Fruit fly (Drosophila melanogaster) whole organism, embryonic: ENCODE measurements around the gene Phs.

Source experiments
- ATbp ChIP-seq: fragments of 200-800 bp; sonication (Bioruptor generic); optimal IDR thresholded peaks from 2 replicates; lab custom pipeline; 2017; ENCODE audit warnings: missing biosample characterization, mild to moderate bottlenecking, missing genetic modification characterization, missing genetic modification reagents
- Antp ChIP-seq: fragments of 200-800 bp; sonication (Bioruptor generic); optimal IDR thresholded peaks from 3 replicates; lab custom pipeline; 2016; ENCODE audit warnings: missing biosample characterization, missing genetic modification characterization
- Atf-2 ChIP-seq: fragments of 200-800 bp; sonication (Bioruptor generic); optimal IDR thresholded peaks from 2 replicates; lab custom pipeline; 2016; ENCODE audit warnings: missing biosample characterization, missing genetic modification characterization
- Awh ChIP-seq: fragments of 200-800 bp; sonication (Bioruptor generic); IDR thresholded peaks from 2 replicates; pipeline ENCODE4, ENCODE4 v1.3.6; 2022; ENCODE audit warnings: missing biosample characterization, missing genetic modification characterization
- BEAF-32 ChIP-seq: fragments of 200-800 bp; sonication (Bioruptor generic); optimal IDR thresholded peaks from 3 replicates; lab custom pipeline; 2017; ENCODE audit warnings: missing biosample characterization, missing genetic modification characterization, mild to moderate bottlenecking, moderate library complexity, missing genetic modification reagents
- CG10959 ChIP-seq: fragments of 200-800 bp; sonication (Bioruptor generic); IDR thresholded peaks from 2 replicates; pipeline ENCODE4 v1.3.6; 2022; ENCODE audit warnings: missing biosample characterization, missing genetic modification characterization
- CG12219 ChIP-seq: fragments of 200-800 bp; sonication (Bioruptor generic); optimal IDR thresholded peaks from 3 replicates; lab custom pipeline; 2018; ENCODE audit warnings: missing biosample characterization, mild to moderate bottlenecking, missing genetic modification characterization
- CG13624 ChIP-seq: fragments of 200-800 bp; sonication (Bioruptor generic); optimal IDR thresholded peaks from 2 replicates; lab custom pipeline; 2016; ENCODE audit warnings: missing biosample characterization, missing genetic modification characterization
- CG15514 ChIP-seq: fragments of 200-800 bp; sonication (Bioruptor generic); optimal IDR thresholded peaks from 3 replicates; lab custom pipeline; 2017; ENCODE audit warnings: missing biosample characterization, missing genetic modification characterization, mild to moderate bottlenecking, moderate library complexity, missing genetic modification reagents
- CG16863 ChIP-seq: fragments of 200-800 bp; sonication (Bioruptor generic); optimal IDR thresholded peaks from 3 replicates; lab custom pipeline; 2016; ENCODE audit warnings: missing biosample characterization, missing genetic modification characterization
- CG18599 ChIP-seq: fragments of 200-800 bp; sonication (Bioruptor generic); optimal IDR thresholded peaks from 3 replicates; lab custom pipeline; 2017; ENCODE audit warnings: missing biosample characterization, missing genetic modification characterization, mild to moderate bottlenecking, moderate library complexity, missing genetic modification reagents
- CG31365 ChIP-seq: fragments of 200-800 bp; sonication (Bioruptor generic); optimal IDR thresholded peaks from 2 replicates; lab custom pipeline; 2018; ENCODE audit warnings: missing biosample characterization, mild to moderate bottlenecking, missing genetic modification characterization
- CG31441 ChIP-seq: fragments of 200-800 bp; sonication (Bioruptor generic); IDR thresholded peaks from 2 replicates; pipeline ENCODE4 v1.3.6; 2022; ENCODE audit warnings: missing biosample characterization, missing genetic modification characterization
- CG32532 ChIP-seq: fragments of 200-800 bp; sonication (Bioruptor generic); IDR thresholded peaks from 2 replicates; pipeline ENCODE4 v1.3.6; 2022; ENCODE audit warnings: missing biosample characterization, missing genetic modification characterization
- CG3847 ChIP-seq: fragments of 200-800 bp; sonication (Bioruptor generic); IDR thresholded peaks from 2 replicates; pipeline ENCODE4 v1.3.6; 2022; ENCODE audit warnings: missing biosample characterization, missing genetic modification characterization
- CG4404 ChIP-seq: fragments of 200-800 bp; sonication (Bioruptor generic); IDR thresholded peaks from 2 replicates; pipeline ENCODE4 v1.3.6; 2022; ENCODE audit warnings: missing biosample characterization, missing genetic modification characterization
- CG5953 ChIP-seq: fragments of 200-800 bp; sonication (Bioruptor generic); IDR thresholded peaks from 2 replicates; pipeline ENCODE4 v1.3.6; 2022; ENCODE audit warnings: missing biosample characterization, missing genetic modification characterization
- CG6689 ChIP-seq: fragments of 200-800 bp; sonication (Bioruptor generic); IDR thresholded peaks from 2 replicates; pipeline ENCODE4 v1.3.6; 2022; ENCODE audit warnings: missing biosample characterization, missing genetic modification characterization
- CG7839 ChIP-seq: fragments of 200-800 bp; sonication (Bioruptor generic); optimal IDR thresholded peaks from 3 replicates; lab custom pipeline; 2018; ENCODE audit warnings: missing biosample characterization, mild to moderate bottlenecking, missing genetic modification characterization, moderate library complexity
- CG8924 ChIP-seq: fragments of 200-800 bp; optimal IDR thresholded peaks from 3 replicates; lab custom pipeline; 2019; ENCODE audit warnings: missing biosample characterization, mild to moderate bottlenecking, missing genetic modification characterization, moderate library complexity
- CG9797 ChIP-seq: fragments of 200-800 bp; sonication (Bioruptor generic); optimal IDR thresholded peaks from 3 replicates; lab custom pipeline; 2018; ENCODE audit warnings: missing biosample characterization, mild to moderate bottlenecking, missing genetic modification characterization
- Drgx ChIP-seq: fragments of 200-800 bp; sonication (Bioruptor generic); IDR thresholded peaks from 2 replicates; pipeline ENCODE4 v1.3.6; 2022; ENCODE audit warnings: missing biosample characterization, missing genetic modification characterization
- Fer2 ChIP-seq: fragments of 200-800 bp; sonication (Bioruptor generic); optimal IDR thresholded peaks from 2 replicates; lab custom pipeline; 2018; ENCODE audit warnings: missing biosample characterization, mild to moderate bottlenecking, missing genetic modification characterization, moderate library complexity
- Gsc ChIP-seq: fragments of 200-800 bp; sonication (Bioruptor generic); IDR thresholded peaks from 2 replicates; pipeline ENCODE4 v1.3.6; 2022; ENCODE audit warnings: missing biosample characterization, missing genetic modification characterization
- Lhr ChIP-seq: fragments of 200-800 bp; sonication (Bioruptor generic); optimal IDR thresholded peaks from 3 replicates; lab custom pipeline; 2017; ENCODE audit warnings: mild to moderate bottlenecking, missing biosample characterization, missing genetic modification reagents, missing genetic modification characterization
- Max ChIP-seq: fragments of 200-800 bp; sonication (Bioruptor generic); optimal IDR thresholded peaks from 2 replicates; lab custom pipeline; 2016; ENCODE audit warnings: missing biosample characterization, mild to moderate bottlenecking, missing genetic modification characterization
- Meics ChIP-seq: fragments of 200-800 bp; sonication (Bioruptor generic); optimal IDR thresholded peaks from 2 replicates; lab custom pipeline; 2017; ENCODE audit warnings: missing biosample characterization, mild to moderate bottlenecking, missing genetic modification characterization
- Oaz ChIP-seq: fragments of 200-800 bp; sonication (Bioruptor generic); IDR thresholded peaks from 2 replicates; pipeline ENCODE4 v1.3.6; 2022; ENCODE audit warnings: missing biosample characterization, missing genetic modification characterization
- Oli ChIP-seq: fragments of 200-800 bp; sonication (Bioruptor generic); optimal IDR thresholded peaks from 2 replicates; lab custom pipeline; 2018; ENCODE audit warnings: missing biosample characterization, mild to moderate bottlenecking, missing genetic modification characterization, moderate library complexity
- Opbp ChIP-seq: fragments of 200-800 bp; sonication (Bioruptor generic); IDR thresholded peaks from 3 replicates; pipeline ENCODE4 v1.3.6; 2022; ENCODE audit warnings: missing biosample characterization, missing genetic modification characterization; ENCODE audit not compliant: partially characterized antibody
- Stat92E ChIP-seq, 3 experiments: fragments of >200 bp in 2 of 3; fragments of 200-800 bp in 1 of 3; sonication (Bioruptor generic) in 1 of 3; optimal IDR thresholded peaks; 2 replicates each; lab custom pipeline; 2017 to 2019; ENCODE audit warnings: missing biosample characterization in 3 of 3, missing genetic modification characterization in 3 of 3, mild to moderate bottlenecking in 1 of 3, moderate library complexity in 1 of 3
- ara ChIP-seq: fragments of 200-800 bp; sonication (Bioruptor generic); IDR thresholded peaks from 2 replicates; pipeline ENCODE4 v1.3.6; 2022; ENCODE audit warnings: missing biosample characterization, missing genetic modification characterization
- cad ChIP-seq: fragments of >200 bp; optimal IDR thresholded peaks from 2 replicates; lab custom pipeline; 2017; ENCODE audit warnings: missing biosample characterization, missing genetic modification characterization
- da ChIP-seq: fragments of 200-800 bp; sonication (Bioruptor generic); optimal IDR thresholded peaks from 2 replicates; lab custom pipeline; 2016; ENCODE audit warnings: missing biosample characterization, missing genetic modification characterization
- dan ChIP-seq: fragments of 200-800 bp; sonication (Bioruptor generic); IDR thresholded peaks from 2 replicates; pipeline ENCODE4 v1.3.6; 2022; ENCODE audit warnings: missing biosample characterization, missing genetic modification characterization
- ems ChIP-seq: fragments of 200-800 bp; sonication (Bioruptor generic); optimal IDR thresholded peaks from 3 replicates; lab custom pipeline; 2016; ENCODE audit warnings: missing biosample characterization, missing genetic modification characterization
- gce ChIP-seq: fragments of 200-800 bp; sonication (Bioruptor generic); IDR thresholded peaks from 3 replicates; pipeline ENCODE4 v1.3.6; 2022; ENCODE audit warnings: missing biosample characterization, missing genetic modification characterization
- gem ChIP-seq: fragments of 200-800 bp; sonication (Bioruptor generic); optimal IDR thresholded peaks from 2 replicates; lab custom pipeline; 2019; ENCODE audit warnings: missing biosample characterization, mild to moderate bottlenecking, missing genetic modification characterization, moderate library complexity
- hb ChIP-seq: fragments of 200-800 bp; sonication (Bioruptor generic); IDR thresholded peaks from 3 replicates; pipeline ENCODE4 v1.3.6; 2022; ENCODE audit warnings: missing biosample characterization, missing genetic modification characterization; ENCODE audit not compliant: partially characterized antibody
- maf-S ChIP-seq: fragments of 200-800 bp; sonication (Bioruptor generic); optimal IDR thresholded peaks from 2 replicates; lab custom pipeline; 2016; ENCODE audit warnings: missing biosample characterization, missing genetic modification characterization
- mld ChIP-seq: fragments of 200-800 bp; sonication (Bioruptor generic); IDR thresholded peaks from 3 replicates; pipeline ENCODE4 v1.3.6; 2022; ENCODE audit warnings: missing biosample characterization, missing genetic modification characterization; ENCODE audit not compliant: partially characterized antibody
- nerfin-2 ChIP-seq: fragments of 200-800 bp; sonication (Bioruptor generic); IDR thresholded peaks from 2 replicates; pipeline ENCODE4 v1.3.6; 2022; ENCODE audit warnings: missing biosample characterization, missing genetic modification characterization; ENCODE audit not compliant: partially characterized antibody
- nmo ChIP-seq: fragments of 200-800 bp; sonication (Bioruptor generic); optimal IDR thresholded peaks from 2 replicates; lab custom pipeline; 2018; ENCODE audit warnings: missing biosample characterization, mild to moderate bottlenecking, missing genetic modification characterization, moderate library complexity
- odd ChIP-seq: fragments of 200-800 bp; sonication (Bioruptor generic); optimal IDR thresholded peaks from 2 replicates; lab custom pipeline; 2017; ENCODE audit warnings: missing biosample characterization, mild to moderate bottlenecking, missing genetic modification characterization
- pan ChIP-seq, 4 experiments: fragments of >200 bp in 3 of 4; fragments of 200-800 bp in 1 of 4; sonication (Bioruptor generic) in 1 of 4; optimal IDR thresholded peaks in 3 of 4; IDR thresholded peaks in 1 of 4; 2 replicates each; pipeline versions ENCODE4 v1.3.6 to Lab custom; 2017 to 2022; ENCODE audit warnings: missing biosample characterization in 2 of 4, missing genetic modification characterization in 2 of 4, mixed read lengths in 1 of 4
- pita ChIP-seq: fragments of 200-800 bp; sonication (Bioruptor generic); optimal IDR thresholded peaks from 2 replicates; lab custom pipeline; 2017; ENCODE audit warnings: missing biosample characterization, mild to moderate bottlenecking, missing genetic modification characterization
- sens-2 ChIP-seq: fragments of 200-800 bp; sonication (Bioruptor generic); IDR thresholded peaks from 2 replicates; pipeline ENCODE4 v1.3.6; 2022; ENCODE audit warnings: missing biosample characterization, missing genetic modification characterization
- toy ChIP-seq: fragments of 200-800 bp; sonication (Bioruptor generic); IDR thresholded peaks from 2 replicates; pipeline ENCODE4 v1.3.6; 2022; ENCODE audit warnings: missing biosample characterization, missing genetic modification characterization
- ttk ChIP-seq: fragments of 200-800 bp; sonication (Bioruptor generic); IDR thresholded peaks from 2 replicates; pipeline ENCODE4 v2.1.2; 2022; ENCODE audit warnings: missing biosample characterization, missing genetic modification characterization
- zfh1 ChIP-seq: fragments of 200-800 bp; sonication (Bioruptor generic); IDR thresholded peaks from 3 replicates; pipeline ENCODE4 v1.3.6; 2022; ENCODE audit warnings: missing biosample characterization, missing genetic modification characterization

Gene Phs

DNA sequence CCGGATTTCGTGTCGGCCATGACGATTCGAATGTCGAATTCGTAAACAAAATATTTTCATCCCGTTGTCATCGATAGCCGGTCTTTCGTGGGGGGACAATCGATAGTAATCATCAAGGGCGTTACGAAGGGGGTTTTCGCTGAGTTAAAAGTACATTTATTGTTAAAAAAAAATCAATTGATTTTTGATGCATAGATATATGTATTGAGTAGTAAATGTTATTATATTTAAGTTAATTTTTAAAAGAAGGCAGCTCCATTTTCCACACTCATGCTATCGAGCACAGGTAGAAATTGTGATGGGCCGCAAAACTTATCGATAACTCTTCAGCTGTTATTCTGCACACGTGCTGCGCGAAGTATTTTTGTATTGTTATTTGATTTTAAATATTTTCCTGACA lies 39.2 kb upstream of the Phs start, which contains the start of the genes mrn and CG12301 (continued):
- peak; percentile 83; the same call in 2 of the 3 replicates for TF ChIP-seq gce (GFP tag; lab: Robert Waterston, UW)
- TF ChIP-seq CG3847 = peak; percentile 85
- TF ChIP-seq CG9797 (GFP tag; lab: Kevin White, UChicago) = peak; percentile 55
- TF ChIP-seq CG5953 = 0 out of 2 replicates have a peak, but pooled peaks have one; percentile 31
- peak; percentile 74 for TF ChIP-seq CG6689 (GFP tag; lab: Robert Waterston, UW)
- no peak for TF ChIP-seq maf-S
- TF ChIP-seq Meics = no peak
- no peak for TF ChIP-seq Fer2 (tag; lab: Kevin White, UChicago)
- no peak for TF ChIP-seq sens-2 (GFP tag; lab: Robert Waterston, UW)
- no peak for TF ChIP-seq CG7839 (tag; lab: Kevin White, UChicago)
- TF ChIP-seq CG31441 (GFP tag; lab: Robert Waterston, UW) = no peak
- peak; percentile 92 for TF ChIP-seq Drgx (GFP tag; lab: Robert Waterston, UW)
- no peak for TF ChIP-seq pita (GFP tag; lab: Kevin White, UChicago)
- TF ChIP-seq CG18599 (GFP tag; lab: Kevin White, UChicago) = no peak
- TF ChIP-seq ATbp (GFP tag; lab: Kevin White, UChicago) = no peak
- peak; percentile 60; the same call in 1 of the 2 replicates for TF ChIP-seq Gsc (GFP tag; lab: Robert Waterston, UW)
- no peak for TF ChIP-seq CG31365 (tag; lab: Kevin White, UChicago)
- no peak for TF ChIP-seq gem (tag; lab: Kevin White, UChicago)
- peak; percentile 26 for TF ChIP-seq CG13624 (GFP tag; lab: Kevin White, UChicago)
- TF ChIP-seq Atf-2 (GFP tag; lab: Kevin White, UChicago) = peak; percentile 23
- peak; percentile 65 for TF ChIP-seq ems (GFP tag; lab: Kevin White, UChicago)
- peak; percentile 71 for TF ChIP-seq ttk
- peak; percentile 28 for TF ChIP-seq Antp (GFP tag; lab: Kevin White, UChicago)
- no peak for TF ChIP-seq pan (optimal IDR thresholded peaks at IDR 0.05; lab: Kevin White, UChicago)
- TF ChIP-seq pan (GFP tag; optimal IDR thresholded peaks at IDR 0.05 in 1 of 2, IDR thresholded peaks at IDR 0.05 in 1 of 2) = peak in 1 of 2 experiments; percentile 96
- peak; percentile 90 for TF ChIP-seq CG4404 (GFP tag; lab: Robert Waterston, UW)
- TF ChIP-seq mld (GFP tag; lab: Robert Waterston, UW) = peak; percentile 63; the same call in 1 of the 3 replicates
- TF ChIP-seq CG16863 (GFP tag; lab: Kevin White, UChicago) = peak; percentile 48
- peak; percentile 89 for TF ChIP-seq hb (GFP tag; lab: Robert Waterston, UW)
- peak; percentile 51; the same call in 1 of the 2 replicates for TF ChIP-seq dan (GFP tag; lab: Robert Waterston, UW)
- TF ChIP-seq nmo = peak; percentile 86
- peak; percentile 52 for TF ChIP-seq Oaz (GFP tag; lab: Robert Waterston, UW)
- no peak for TF ChIP-seq cad (GFP tag; lab: Kevin White, UChicago)
- TF ChIP-seq ara (GFP tag; lab: Robert Waterston, UW) = peak; percentile 96
- peak; percentile 95 for TF ChIP-seq Max (GFP tag; lab: Kevin White, UChicago)
- peak; percentile 94 for TF ChIP-seq CG32532 (GFP tag; lab: Robert Waterston, UW)
- TF ChIP-seq Oli (tag; lab: Kevin White, UChicago) = no peak
- no peak for TF ChIP-seq da
- peak; percentile 81 for TF ChIP-seq Opbp (GFP tag; lab: Robert Waterston, UW)
- no peak for TF ChIP-seq CG12219 (GFP tag; lab: Kevin White, UChicago)
- TF ChIP-seq Stat92E (GFP tag; optimal IDR thresholded peaks at IDR 0.05; lab: Kevin White, UChicago) = peak in 1 of 3 experiments; percentile 41
- no peak for TF ChIP-seq odd (GFP tag; lab: Kevin White, UChicago)
- TF ChIP-seq zfh1 (GFP tag; lab: Robert Waterston, UW) = peak; percentile 95
- 0 out of 2 replicates have a peak, but pooled peaks have one; percentile 45 for TF ChIP-seq Awh
- peak; percentile 97 for TF ChIP-seq BEAF-32 (GFP tag; lab: Kevin White, UChicago)
- peak; percentile 76 for TF ChIP-seq CG15514 (GFP tag; lab: Kevin White, UChicago)
- TF ChIP-seq toy (GFP tag; lab: Robert Waterston, UW) = 0 out of 2 replicates have a peak, but pooled peaks have one; percentile 39
- no peak for TF ChIP-seq Lhr
- TF ChIP-seq CG8924 (tag; lab: Kevin White, UChicago) = peak; percentile 66
- no peak for TF ChIP-seq CG10959 (GFP tag; lab: Robert Waterston, UW)
- peak; percentile 90 for TF ChIP-seq nerfin-2 (GFP tag; lab: Robert Waterston, UW)
